Fruit fly (Drosophila melanogaster) whole organism, embryonic: ENCODE measurements around the gene CG14995.

Experiments used
- Antp ChIP-seq: fragments of 200-800 bp; sonication (Bioruptor generic); optimal IDR thresholded peaks from 3 replicates; lab custom pipeline; 2016; ENCODE audit warnings: missing biosample characterization, missing genetic modification characterization
- CG10321 ChIP-seq: fragments of 200-800 bp; sonication (Bioruptor generic); IDR thresholded peaks from 2 replicates; pipeline ENCODE4 v1.3.6; 2022; ENCODE audit warnings: missing biosample characterization, missing genetic modification characterization
- CG10431 ChIP-seq: fragments of 200-800 bp; sonication (Bioruptor generic); optimal IDR thresholded peaks from 3 replicates; lab custom pipeline; 2018; ENCODE audit warnings: missing biosample characterization, mild to moderate bottlenecking, missing genetic modification characterization
- CG11247 ChIP-seq: fragments of 200-800 bp; sonication (Bioruptor generic); IDR thresholded peaks from 2 replicates; pipeline ENCODE4 v1.3.6; 2022; ENCODE audit warnings: missing biosample characterization, missing genetic modification characterization
- CG11560 ChIP-seq: fragments of 200-800 bp; sonication (Bioruptor generic); IDR thresholded peaks from 3 replicates; pipeline ENCODE4 v1.3.6; 2022; ENCODE audit warnings: missing biosample characterization, missing genetic modification characterization
- CG12236 ChIP-seq: fragments of 200-800 bp; sonication (Bioruptor generic); optimal IDR thresholded peaks from 2 replicates; lab custom pipeline; 2016; ENCODE audit warnings: missing biosample characterization, missing genetic modification characterization
- CG13624 ChIP-seq: fragments of 200-800 bp; sonication (Bioruptor generic); optimal IDR thresholded peaks from 2 replicates; lab custom pipeline; 2016; ENCODE audit warnings: missing biosample characterization, missing genetic modification characterization
- CG1529 ChIP-seq: fragments of 200-800 bp; sonication (Bioruptor generic); optimal IDR thresholded peaks from 3 replicates; lab custom pipeline; 2018; ENCODE audit warnings: missing biosample characterization, missing genetic modification characterization
- CG15479 ChIP-seq: fragments of 200-800 bp; sonication (Bioruptor generic); optimal IDR thresholded peaks from 3 replicates; lab custom pipeline; 2019; ENCODE audit warnings: missing biosample characterization, mild to moderate bottlenecking, missing genetic modification characterization, moderate library complexity
- CG15514 ChIP-seq: fragments of 200-800 bp; sonication (Bioruptor generic); optimal IDR thresholded peaks from 3 replicates; lab custom pipeline; 2017; ENCODE audit warnings: missing biosample characterization, missing genetic modification characterization, mild to moderate bottlenecking, moderate library complexity, missing genetic modification reagents
- CG16863 ChIP-seq: fragments of 200-800 bp; sonication (Bioruptor generic); optimal IDR thresholded peaks from 3 replicates; lab custom pipeline; 2016; ENCODE audit warnings: missing biosample characterization, missing genetic modification characterization
- CG17912 ChIP-seq: fragments of 200-800 bp; sonication (Bioruptor generic); optimal IDR thresholded peaks from 2 replicates; lab custom pipeline; 2018; ENCODE audit warnings: missing biosample characterization, mild to moderate bottlenecking, missing genetic modification characterization
- CG2129 ChIP-seq: fragments of 200-800 bp; sonication (Bioruptor generic); IDR thresholded peaks from 2 replicates; pipeline ENCODE4 v1.3.6; 2022; ENCODE audit warnings: missing biosample characterization, missing genetic modification characterization; ENCODE audit not compliant: partially characterized antibody
- CG2678 ChIP-seq: fragments of 200-800 bp; sonication (Bioruptor generic); optimal IDR thresholded peaks from 3 replicates; lab custom pipeline; 2019; ENCODE audit warnings: missing biosample characterization, mild to moderate bottlenecking, missing genetic modification characterization, moderate library complexity
- CG33213 ChIP-seq: fragments of 200-800 bp; sonication (Bioruptor generic); optimal IDR thresholded peaks from 3 replicates; lab custom pipeline; 2016; ENCODE audit warnings: missing biosample characterization, missing genetic modification characterization
- CG34422 ChIP-seq: fragments of 200-800 bp; sonication (Bioruptor generic); IDR thresholded peaks from 3 replicates; pipeline ENCODE4 v1.3.6; 2022; ENCODE audit warnings: missing biosample characterization, missing genetic modification characterization
- CG42726 ChIP-seq: fragments of 200-800 bp; sonication (Bioruptor generic); IDR thresholded peaks from 2 replicates; pipeline ENCODE4 v1.3.6; 2022; ENCODE audit warnings: missing biosample characterization, missing genetic modification characterization; ENCODE audit not compliant: partially characterized antibody
- CG4360 ChIP-seq: fragments of 200-800 bp; sonication (Bioruptor generic); IDR thresholded peaks from 2 replicates; pipeline ENCODE4 v1.3.6; 2022; ENCODE audit warnings: missing biosample characterization, missing genetic modification characterization
- CG4404 ChIP-seq: fragments of 200-800 bp; sonication (Bioruptor generic); IDR thresholded peaks from 2 replicates; pipeline ENCODE4 v1.3.6; 2022; ENCODE audit warnings: missing biosample characterization, missing genetic modification characterization
- CG7357 ChIP-seq: fragments of 200-800 bp; sonication (Bioruptor generic); IDR thresholded peaks from 3 replicates; pipeline ENCODE4 v1.3.6; 2022; ENCODE audit warnings: missing biosample characterization, missing genetic modification characterization
- CG7928 ChIP-seq: fragments of 200-800 bp; sonication (Bioruptor generic); optimal IDR thresholded peaks from 2 replicates; lab custom pipeline; 2017; ENCODE audit warnings: missing biosample characterization, mild to moderate bottlenecking, missing genetic modification characterization
- CG8089 ChIP-seq: fragments of 200-800 bp; sonication (Bioruptor generic); optimal IDR thresholded peaks from 3 replicates; lab custom pipeline; 2016; ENCODE audit warnings: missing biosample characterization, missing genetic modification characterization
- CoRest ChIP-seq: fragments of 200-800 bp; sonication (Bioruptor generic); optimal IDR thresholded peaks from 3 replicates; lab custom pipeline; 2018; ENCODE audit warnings: missing biosample characterization, mild to moderate bottlenecking, missing genetic modification characterization, moderate library complexity
- Dip2 ChIP-seq: fragments of 200-800 bp; sonication (Bioruptor generic); IDR thresholded peaks from 2 replicates; pipeline ENCODE4 v1.3.6; 2022; ENCODE audit warnings: missing biosample characterization, missing genetic modification characterization
- HLH3B ChIP-seq: fragments of 200-800 bp; sonication (Bioruptor generic); IDR thresholded peaks from 2 replicates; pipeline ENCODE4 v1.3.6; 2022; ENCODE audit warnings: missing biosample characterization, missing genetic modification characterization
- HLH54F ChIP-seq: fragments of 200-800 bp; sonication (Bioruptor generic); optimal IDR thresholded peaks from 3 replicates; lab custom pipeline; 2016; ENCODE audit warnings: missing biosample characterization, missing genetic modification characterization
- HLHmδ ChIP-seq: fragments of 200-800 bp; sonication (Bioruptor generic); optimal IDR thresholded peaks from 2 replicates; lab custom pipeline; 2018; ENCODE audit warnings: missing biosample characterization, mild to moderate bottlenecking, missing genetic modification characterization, moderate library complexity
- Hey ChIP-seq: fragments of 200-800 bp; sonication (Bioruptor generic); optimal IDR thresholded peaks from 3 replicates; lab custom pipeline; 2018; ENCODE audit warnings: missing biosample characterization, mild to moderate bottlenecking, missing genetic modification characterization
- Hmx ChIP-seq: fragments of 200-800 bp; sonication (Bioruptor generic); optimal IDR thresholded peaks from 2 replicates; lab custom pipeline; 2016; ENCODE audit warnings: missing biosample characterization, missing genetic modification characterization
- Lpt ChIP-seq: fragments of >200 bp; optimal IDR thresholded peaks from 2 replicates; lab custom pipeline; 2018; ENCODE audit warnings: missing biosample characterization, missing genetic modification characterization
- MBD-R2 ChIP-seq: fragments of 200-800 bp; sonication (Bioruptor generic); IDR thresholded peaks from 2 replicates; pipeline ENCODE4 v1.3.6; 2022; ENCODE audit warnings: missing biosample characterization, missing genetic modification characterization
- Myb ChIP-seq: fragments of 200-800 bp; sonication (Bioruptor generic); optimal IDR thresholded peaks from 2 replicates; lab custom pipeline; 2016; ENCODE audit warnings: missing biosample characterization, missing genetic modification characterization
- Sry-δ ChIP-seq: fragments of 200-800 bp; sonication (Bioruptor generic); optimal IDR thresholded peaks from 2 replicates; lab custom pipeline; 2016; ENCODE audit warnings: missing biosample characterization, missing genetic modification characterization
- TFAM ChIP-seq: fragments of 200-800 bp; sonication (Bioruptor generic); optimal IDR thresholded peaks from 2 replicates; lab custom pipeline; 2017; ENCODE audit warnings: missing biosample characterization, missing genetic modification characterization, inconsistent platforms
- Trl ChIP-seq, 3 experiments: fragments of >200 bp in 2 of 3; fragments of 200-800 bp in 1 of 3; sonication (Bioruptor generic) in 1 of 3; optimal IDR thresholded peaks; 2 replicates in 1 of 3; 3 replicates in 2 of 3; lab custom pipeline; 2016 to 2017; ENCODE audit warnings: missing biosample characterization in 1 of 3, missing genetic modification characterization in 1 of 3
- cwo ChIP-seq: fragments of 200-800 bp; sonication (Bioruptor generic); optimal IDR thresholded peaks from 3 replicates; lab custom pipeline; 2017; ENCODE audit warnings: missing biosample characterization, missing genetic modification characterization, mild to moderate bottlenecking, moderate library complexity, missing genetic modification reagents
- danr ChIP-seq: fragments of 200-800 bp; sonication (Bioruptor generic); IDR thresholded peaks from 2 replicates; pipeline ENCODE4 v1.3.6; 2022; ENCODE audit warnings: missing biosample characterization, missing genetic modification characterization
- dati ChIP-seq: fragments of 200-800 bp; sonication (Bioruptor generic); IDR thresholded peaks from 2 replicates; pipeline ENCODE4 v1.3.6; 2022; ENCODE audit warnings: missing biosample characterization, missing genetic modification characterization
- ewg ChIP-seq: fragments of 200-800 bp; sonication (Bioruptor generic); optimal IDR thresholded peaks from 3 replicates; lab custom pipeline; 2017; ENCODE audit warnings: mild to moderate bottlenecking, missing biosample characterization, missing genetic modification reagents, missing genetic modification characterization
- fru ChIP-seq: fragments of >200 bp; optimal IDR thresholded peaks from 2 replicates; lab custom pipeline; 2017
- ftz-f1 ChIP-seq: fragments of 200-800 bp; sonication (Bioruptor generic); optimal IDR thresholded peaks from 2 replicates; lab custom pipeline; 2016; ENCODE audit warnings: missing biosample characterization, missing genetic modification characterization
- gem ChIP-seq: fragments of 200-800 bp; sonication (Bioruptor generic); optimal IDR thresholded peaks from 2 replicates; lab custom pipeline; 2019; ENCODE audit warnings: missing biosample characterization, mild to moderate bottlenecking, missing genetic modification characterization, moderate library complexity
- kah ChIP-seq: fragments of 200-800 bp; sonication (Bioruptor generic); optimal IDR thresholded peaks from 2 replicates; lab custom pipeline; 2018; ENCODE audit warnings: missing biosample characterization, mild to moderate bottlenecking, missing genetic modification characterization
- mam ChIP-seq: fragments of 200-800 bp; sonication (Bioruptor generic); optimal IDR thresholded peaks from 3 replicates; lab custom pipeline; 2016; ENCODE audit warnings: missing biosample characterization, missing genetic modification characterization
- nau ChIP-seq: fragments of 200-800 bp; sonication (Bioruptor generic); optimal IDR thresholded peaks from 3 replicates; lab custom pipeline; 2017; ENCODE audit warnings: missing biosample characterization, mild to moderate bottlenecking, missing genetic modification characterization, missing genetic modification reagents
- oc ChIP-seq: fragments of 200-800 bp; sonication (Bioruptor generic); optimal IDR thresholded peaks from 2 replicates; lab custom pipeline; 2018; ENCODE audit warnings: missing biosample characterization, mild to moderate bottlenecking, missing genetic modification characterization, moderate library complexity
- tin ChIP-seq: fragments of 200-800 bp; sonication (Bioruptor generic); optimal IDR thresholded peaks from 3 replicates; lab custom pipeline; 2016; ENCODE audit warnings: missing biosample characterization, missing genetic modification characterization
- ttk ChIP-seq: fragments of 200-800 bp; sonication (Bioruptor generic); IDR thresholded peaks from 2 replicates; pipeline ENCODE4 v2.1.2; 2022; ENCODE audit warnings: missing biosample characterization, missing genetic modification characterization
- twi ChIP-seq: fragments of 200-800 bp; optimal IDR thresholded peaks from 2 replicates; lab custom pipeline; 2019; ENCODE audit warnings: missing biosample characterization, mild to moderate bottlenecking, missing genetic modification characterization, moderate library complexity
- vvl ChIP-seq: fragments of 200-800 bp; sonication (Bioruptor generic); IDR thresholded peaks from 2 replicates; pipeline ENCODE4 v1.3.6; 2022; ENCODE audit warnings: missing biosample characterization, missing genetic modification characterization

CG14995 gene

DNA sequence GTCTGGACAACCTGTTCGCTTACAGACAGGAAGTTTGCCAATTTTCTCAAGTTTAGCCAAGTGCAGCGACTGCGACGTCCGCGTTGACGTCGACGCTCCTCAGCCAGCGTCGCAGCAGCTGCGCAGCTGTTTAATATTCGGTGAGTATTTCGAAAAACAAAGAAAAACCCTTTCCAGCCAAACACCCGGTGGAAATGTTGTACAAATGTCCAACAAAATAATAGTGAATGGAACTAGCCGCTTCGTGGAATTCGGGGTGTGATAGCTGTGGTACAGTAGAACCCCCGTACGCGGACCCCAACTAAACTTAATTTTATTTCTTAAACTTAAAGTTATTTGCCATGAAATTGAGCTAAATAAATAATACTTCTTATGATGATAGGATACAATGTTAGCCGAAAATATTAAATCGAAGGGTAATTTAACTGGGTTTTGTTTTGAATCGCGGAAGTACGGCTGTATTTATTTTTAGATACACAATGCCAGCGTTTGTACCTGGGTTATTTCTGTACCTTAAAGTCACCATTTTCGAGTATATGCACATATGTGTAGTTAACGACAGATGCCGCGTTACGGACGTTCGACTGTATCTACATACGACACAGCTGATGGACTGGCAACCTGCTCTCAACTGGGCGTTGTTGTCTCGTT is 5.9 kb upstream of the CG14995 start (continued):
- TF ChIP-seq Myb (GFP tag; lab: Kevin White, UChicago), result peak; percentile 7
- 0 out of 2 replicates have a peak, but pooled peaks have one; percentile 30 for TF ChIP-seq MBD-R2
- TF ChIP-seq ewg (GFP tag; lab: Kevin White, UChicago), result peak; percentile 56
- TF ChIP-seq CG15514 (GFP tag; lab: Kevin White, UChicago), result peak; percentile 51
- TF ChIP-seq CG16863 (GFP tag; lab: Kevin White, UChicago), result peak; percentile 65
- TF ChIP-seq Dip2 (GFP tag; lab: Robert Waterston, UW), result no peak
- TF ChIP-seq HLHmδ, result no peak
- TF ChIP-seq CG7357 (GFP tag; lab: Robert Waterston, UW), result peak; percentile 46; the same call in 2 of the 3 replicates
- peak; percentile 34 for TF ChIP-seq CG8089
- no peak for TF ChIP-seq CG15479
- no peak for TF ChIP-seq ftz-f1 (GFP tag; lab: Kevin White, UChicago)
- TF ChIP-seq Lpt (GFP tag; lab: Kevin White, UChicago), result no peak
- peak; percentile 54; the same call in 1 of the 2 replicates for TF ChIP-seq CG4404 (GFP tag; lab: Robert Waterston, UW)
- peak; percentile 52 for TF ChIP-seq Hmx (GFP tag; lab: Kevin White, UChicago)
- no peak for TF ChIP-seq dati (GFP tag; lab: Robert Waterston, UW)
- TF ChIP-seq ttk (GFP tag; lab: Robert Waterston, UW), result peak; percentile 53
- TF ChIP-seq CG34422 (GFP tag; lab: Robert Waterston, UW), result no peak
- TF ChIP-seq Antp (GFP tag; lab: Kevin White, UChicago), result peak; percentile 63
- peak; percentile 36 for TF ChIP-seq CG12236 (GFP tag; lab: Kevin White, UChicago)
- peak; percentile 82 for TF ChIP-seq gem (tag; lab: Kevin White, UChicago)
- TF ChIP-seq CG7928 (GFP tag; lab: Kevin White, UChicago), result no peak
- TF ChIP-seq nau (GFP tag; lab: Kevin White, UChicago), result peak; percentile 54
- TF ChIP-seq CoRest (tag; lab: Kevin White, UChicago), result peak; percentile 87
- TF ChIP-seq CG13624 (GFP tag; lab: Kevin White, UChicago), result peak; percentile 56
- TF ChIP-seq CG2129 (GFP tag; lab: Robert Waterston, UW), result no peak
- TF ChIP-seq Trl (optimal IDR thresholded peaks at IDR 0.05; lab: Kevin White, UChicago), result no peak
- peak; percentile 62 for TF ChIP-seq Trl (GFP tag; optimal IDR thresholded peaks at IDR 0.05; lab: Kevin White, UChicago)
- peak; percentile 41 for TF ChIP-seq oc (tag; lab: Kevin White, UChicago)
- no peak for TF ChIP-seq CG11560
- peak; percentile 18 for TF ChIP-seq kah
- no peak for TF ChIP-seq Hey (tag; lab: Kevin White, UChicago)
- peak; percentile 45 for TF ChIP-seq HLH54F (GFP tag; lab: Kevin White, UChicago)
- peak; percentile 69; the same call in 1 of the 2 replicates for TF ChIP-seq danr (GFP tag; lab: Robert Waterston, UW)
- TF ChIP-seq TFAM (GFP tag; lab: Kevin White, UChicago), result no peak
- TF ChIP-seq CG17912 (GFP tag; lab: Kevin White, UChicago), result no peak
- TF ChIP-seq HLH3B (GFP tag; lab: Robert Waterston, UW), result peak; percentile 21; the same call in 1 of the 2 replicates
- TF ChIP-seq Sry-δ, result no peak
- TF ChIP-seq CG1529, result peak; percentile 62
- TF ChIP-seq twi, result peak; percentile 79
- peak; percentile 63 for TF ChIP-seq CG33213 (GFP tag; lab: Kevin White, UChicago)
- peak; percentile 90 for TF ChIP-seq CG2678 (tag; lab: Kevin White, UChicago)
- peak; percentile 56 for TF ChIP-seq tin (GFP tag; lab: Kevin White, UChicago)
- no peak for TF ChIP-seq CG10321
- TF ChIP-seq vvl (GFP tag; lab: Robert Waterston, UW), result peak; percentile 66
- peak; percentile 71 for TF ChIP-seq mam
- TF ChIP-seq fru (lab: Kevin White, UChicago), result no peak
- TF ChIP-seq CG4360 (GFP tag; lab: Robert Waterston, UW), result no peak
- peak; percentile 50 for TF ChIP-seq CG10431
- no peak for TF ChIP-seq CG42726 (GFP tag; lab: Robert Waterston, UW)
- TF ChIP-seq CG11247 (GFP tag; lab: Robert Waterston, UW), result peak; percentile 33; the same call in 1 of the 2 replicates
- peak; percentile 66 for TF ChIP-seq cwo
